Fruit fly (Drosophila melanogaster) whole organism, embryonic: ENCODE results near the gene CG1024.

Source experiments
- CG43689 ChIP-seq: fragments of 200-800 bp; sonication (Bioruptor generic); IDR thresholded peaks from 2 replicates; pipeline ENCODE4 v1.3.6; 2022; ENCODE audit warnings: missing biosample characterization, missing genetic modification characterization
- Dfd ChIP-seq, 2 experiments: fragments of >200 bp; optimal IDR thresholded peaks; 2 replicates each; lab custom pipeline; 2017; ENCODE audit warnings: missing biosample characterization in 2 of 2, missing genetic modification characterization in 2 of 2
- Fer3 ChIP-seq: fragments of 200-800 bp; sonication (Bioruptor generic); optimal IDR thresholded peaks from 2 replicates; lab custom pipeline; 2018; ENCODE audit warnings: missing biosample characterization, mild to moderate bottlenecking, missing genetic modification characterization, moderate library complexity
- Nf-YB ChIP-seq: fragments of 200-800 bp; sonication (Bioruptor generic); optimal IDR thresholded peaks from 3 replicates; lab custom pipeline; 2019; ENCODE audit warnings: missing biosample characterization, mild to moderate bottlenecking, missing genetic modification characterization, moderate library complexity
- nom ChIP-seq: fragments of 200-800 bp; sonication (Bioruptor generic); optimal IDR thresholded peaks from 2 replicates; lab custom pipeline; 2017; ENCODE audit warnings: missing biosample characterization, missing genetic modification characterization, mild to moderate bottlenecking, moderate library complexity, missing genetic modification reagents
- sens ChIP-seq: fragments of 200-800 bp; sonication (Bioruptor generic); peaks from one replicate; lab custom pipeline; 2016; ENCODE audit warnings: missing biosample characterization, missing genetic modification characterization

- TF ChIP-seq CG43689 (GFP tag; lab: Robert Waterston, UW) (no peak), sens (GFP tag; lab: Kevin White, UChicago) (peak; percentile 31), Nf-YB (GFP tag; lab: Kevin White, UChicago) (no peak), Dfd (GFP tag; optimal IDR thresholded peaks at IDR 0.05; lab: Kevin White, UChicago) (no peak), Fer3 (tag; lab: Kevin White, UChicago) (no peak), nom (GFP tag; lab: Kevin White, UChicago) (peak; percentile 18)
Measured at dm6 chr3R:6382733-6383465, 2.8 kb upstream of the CG1024 start, which contains the start of gene gzl.
